Fruit fly (Drosophila melanogaster) whole organism, adult: ENCODE measurements around the gene CG5973.

Experiments
- CG11617 ChIP-seq: fragments of 200-800 bp; sonication (Bioruptor generic); optimal IDR thresholded peaks from 2 replicates; lab custom pipeline; 2017; ENCODE audit warnings: mild to moderate bottlenecking, missing biosample characterization, missing genetic modification reagents, missing genetic modification characterization
- CG33017 ChIP-seq: fragments of 200-800 bp; sonication (Bioruptor generic); optimal IDR thresholded peaks from 2 replicates; lab custom pipeline; 2018; ENCODE audit warnings: missing biosample characterization, mild to moderate bottlenecking, missing genetic modification characterization, moderate library complexity
- bab1 ChIP-seq: fragments of 200-800 bp; sonication (Bioruptor generic); optimal IDR thresholded peaks from 3 replicates; lab custom pipeline; 2019; ENCODE audit warnings: missing biosample characterization, mild to moderate bottlenecking, missing genetic modification characterization, moderate library complexity
- pad ChIP-seq: fragments of 200-800 bp; sonication (Bioruptor generic); optimal IDR thresholded peaks from 3 replicates; lab custom pipeline; 2017; ENCODE audit warnings: missing biosample characterization, missing genetic modification characterization, mild to moderate bottlenecking, moderate library complexity, missing genetic modification reagents

dm6 chr2L:7438505-7438904, 1.2 kb downstream of the CG5973 start:
- TF ChIP-seq CG11617 (GFP tag; lab: Kevin White, UChicago) = no peak
- TF ChIP-seq pad (GFP tag; lab: Kevin White, UChicago) = no peak
- TF ChIP-seq CG33017 (tag; lab: Kevin White, UChicago) = peak; percentile 36
- TF ChIP-seq bab1 = peak; percentile 9
